Fruit fly (Drosophila melanogaster) Kc167 (cell line): ENCODE measurements around the gene CG3568.

ENCODE experiments used
- h ChIP-seq: fragments of >200 bp; optimal IDR thresholded peaks from 3 replicates; lab custom pipeline; 2018; ENCODE audit warnings: missing external identifiers
- ttk ChIP-seq: sonication (Bioruptor generic); optimal IDR thresholded peaks from 2 replicates; lab custom pipeline; 2017; ENCODE audit warnings: missing external identifiers

DNA sequence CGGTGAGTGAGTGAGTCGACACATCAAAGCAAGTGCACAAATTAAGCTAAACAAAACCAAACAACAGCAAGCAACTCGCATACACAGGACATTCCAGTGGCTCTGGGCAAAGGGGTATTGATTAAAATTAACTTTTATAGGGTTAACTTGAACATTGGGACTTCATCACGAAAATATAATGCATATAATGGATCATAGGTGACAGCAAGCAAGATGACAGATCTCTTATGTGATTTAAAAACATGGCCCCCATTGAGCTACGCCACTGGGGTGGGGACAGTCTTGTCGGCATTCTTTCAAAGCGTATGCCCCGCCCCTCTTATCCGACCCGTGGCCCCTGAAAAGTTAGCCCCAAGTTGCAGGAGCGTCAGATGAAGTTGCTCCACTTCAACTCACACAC, 38.9 kb upstream of the CG3568 start:
- TF ChIP-seq ttk (lab: Kevin White, UChicago) = no peak
- TF ChIP-seq h (lab: Kevin White, UChicago) = no peak
